Fruit fly (Drosophila melanogaster) whole organism, prepupa: ENCODE data around the gene CG5245.

Source experiments
- Blimp-1 ChIP-seq: fragments of 200-800 bp; sonication (Bioruptor generic); optimal IDR thresholded peaks from 3 replicates; lab custom pipeline; 2017; ENCODE audit warnings: missing biosample characterization, missing genetic modification characterization, mild to moderate bottlenecking, moderate library complexity, missing genetic modification reagents
- CG10631 ChIP-seq: fragments of 200-800 bp; sonication (Bioruptor generic); optimal IDR thresholded peaks from 2 replicates; lab custom pipeline; 2016; ENCODE audit warnings: missing biosample characterization, missing genetic modification characterization
- CG10669 ChIP-seq: fragments of 200-800 bp; sonication (Bioruptor generic); optimal IDR thresholded peaks from 3 replicates; lab custom pipeline; 2018; ENCODE audit warnings: missing biosample characterization, mild to moderate bottlenecking, missing genetic modification characterization, moderate library complexity
- CG11294 ChIP-seq: fragments of 200-800 bp; sonication (Bioruptor generic); IDR thresholded peaks from 2 replicates; pipeline ENCODE4 v1.3.6; 2022; ENCODE audit warnings: missing biosample characterization, missing genetic modification characterization
- CG11762 ChIP-seq: fragments of 200-800 bp; sonication (Bioruptor generic); optimal IDR thresholded peaks from 3 replicates; lab custom pipeline; 2016; ENCODE audit warnings: missing biosample characterization, missing genetic modification characterization; ENCODE audit not compliant: insufficient read depth
- CG11902 ChIP-seq: fragments of 200-800 bp; sonication (Bioruptor generic); optimal IDR thresholded peaks from 3 replicates; lab custom pipeline; 2016; ENCODE audit warnings: missing biosample characterization, missing genetic modification characterization
- CG15336 ChIP-seq: fragments of 200-800 bp; sonication (Bioruptor generic); IDR thresholded peaks from 2 replicates; pipeline ENCODE4 v1.3.6; 2022; ENCODE audit warnings: missing biosample characterization, missing genetic modification characterization
- CG3032 ChIP-seq: fragments of 200-800 bp; optimal IDR thresholded peaks from 2 replicates; lab custom pipeline; 2019; ENCODE audit warnings: missing biosample characterization, mild to moderate bottlenecking, missing genetic modification characterization, moderate library complexity
- CG31627 ChIP-seq: fragments of 200-800 bp; sonication (Bioruptor generic); optimal IDR thresholded peaks from 3 replicates; lab custom pipeline; 2016; ENCODE audit warnings: missing biosample characterization, missing genetic modification characterization
- CG32006 ChIP-seq: fragments of 200-800 bp; sonication (Bioruptor generic); optimal IDR thresholded peaks from 3 replicates; lab custom pipeline; 2017; ENCODE audit warnings: missing biosample characterization, mild to moderate bottlenecking, missing genetic modification characterization
- CG34406 ChIP-seq: fragments of 200-800 bp; sonication (Bioruptor generic); optimal IDR thresholded peaks from 3 replicates; lab custom pipeline; 2016; ENCODE audit warnings: missing biosample characterization, missing genetic modification characterization
- CG3919 ChIP-seq: fragments of 200-800 bp; sonication (Bioruptor generic); optimal IDR thresholded peaks from 3 replicates; lab custom pipeline; 2016; ENCODE audit warnings: missing biosample characterization, missing genetic modification characterization
- CG4318 ChIP-seq: fragments of 200-800 bp; sonication (Bioruptor generic); optimal IDR thresholded peaks from 3 replicates; lab custom pipeline; 2017; ENCODE audit warnings: missing biosample characterization, mild to moderate bottlenecking, missing genetic modification characterization
- CG6276 ChIP-seq: fragments of 200-800 bp; sonication (Bioruptor generic); optimal IDR thresholded peaks from 2 replicates; lab custom pipeline; 2017; ENCODE audit warnings: missing biosample characterization, mild to moderate bottlenecking, missing genetic modification characterization
- CG6792 ChIP-seq: fragments of 200-800 bp; sonication (Bioruptor generic); optimal IDR thresholded peaks from 3 replicates; lab custom pipeline; 2016; ENCODE audit warnings: missing biosample characterization, missing genetic modification characterization
- CG6808 ChIP-seq: fragments of 200-800 bp; sonication (Bioruptor generic); optimal IDR thresholded peaks from 3 replicates; lab custom pipeline; 2017; ENCODE audit warnings: missing biosample characterization, missing genetic modification characterization, mild to moderate bottlenecking, moderate library complexity, missing genetic modification reagents
- CG6854 ChIP-seq: fragments of 200-800 bp; sonication (Bioruptor generic); optimal IDR thresholded peaks from 2 replicates; lab custom pipeline; 2017; ENCODE audit warnings: missing biosample characterization, mild to moderate bottlenecking, missing genetic modification characterization
- CG7368 ChIP-seq: fragments of 200-800 bp; sonication (Bioruptor generic); optimal IDR thresholded peaks from 3 replicates; lab custom pipeline; 2016; ENCODE audit warnings: missing biosample characterization, missing genetic modification characterization
- CG8119 ChIP-seq: fragments of 200-800 bp; sonication (Bioruptor generic); IDR thresholded peaks from 3 replicates; pipeline ENCODE4 v1.3.6; 2022; ENCODE audit warnings: missing biosample characterization, missing genetic modification characterization
- CG8319 ChIP-seq: fragments of 200-800 bp; sonication (Bioruptor generic); optimal IDR thresholded peaks from 3 replicates; lab custom pipeline; 2016; ENCODE audit warnings: missing biosample characterization, missing genetic modification characterization
- CG8632 ChIP-seq: fragments of 200-800 bp; sonication (Bioruptor generic); optimal IDR thresholded peaks from 3 replicates; lab custom pipeline; 2016; ENCODE audit warnings: missing biosample characterization, missing genetic modification characterization
- CG9139 ChIP-seq: fragments of 200-800 bp; sonication (Bioruptor generic); optimal IDR thresholded peaks from 3 replicates; lab custom pipeline; 2017; ENCODE audit warnings: missing biosample characterization, mild to moderate bottlenecking, missing genetic modification characterization
- Eip75B ChIP-seq: fragments of 200-800 bp; sonication (Bioruptor generic); optimal IDR thresholded peaks from 3 replicates; lab custom pipeline; 2016; ENCODE audit warnings: missing biosample characterization, missing genetic modification characterization
- Eip78C ChIP-seq: fragments of 200-800 bp; sonication (Bioruptor generic); peaks from one replicate; lab custom pipeline; 2016; ENCODE audit warnings: missing biosample characterization, missing genetic modification characterization
- Eip93F ChIP-seq: fragments of 200-800 bp; sonication (Bioruptor generic); optimal IDR thresholded peaks from 2 replicates; lab custom pipeline; 2016; ENCODE audit warnings: missing biosample characterization, mild to moderate bottlenecking, missing genetic modification characterization
- Ets21C ChIP-seq: fragments of 200-800 bp; sonication (Bioruptor generic); optimal IDR thresholded peaks from 3 replicates; lab custom pipeline; 2016; ENCODE audit warnings: missing biosample characterization, missing genetic modification characterization
- Ets96B ChIP-seq: fragments of 200-800 bp; optimal IDR thresholded peaks from 2 replicates; lab custom pipeline; 2019; ENCODE audit warnings: missing biosample characterization, mild to moderate bottlenecking, missing genetic modification characterization, moderate library complexity
- Gug ChIP-seq: fragments of 200-800 bp; sonication (Bioruptor generic); IDR thresholded peaks from 2 replicates; pipeline ENCODE4 v1.3.6; 2022; ENCODE audit warnings: missing biosample characterization, missing genetic modification characterization
- Hr38 ChIP-seq: sonication (Bioruptor generic); optimal IDR thresholded peaks from 2 replicates; lab custom pipeline; 2016; ENCODE audit warnings: missing biosample characterization, missing genetic modification characterization
- Hr39 ChIP-seq: fragments of 200-800 bp; sonication (Bioruptor generic); optimal IDR thresholded peaks from 2 replicates; lab custom pipeline; 2016; ENCODE audit warnings: missing biosample characterization, missing genetic modification characterization
- Lpt ChIP-seq: fragments of 200-800 bp; sonication (Bioruptor generic); optimal IDR thresholded peaks from 3 replicates; lab custom pipeline; 2016; ENCODE audit warnings: missing biosample characterization, missing genetic modification characterization
- OdsH ChIP-seq: fragments of 200-800 bp; sonication (Bioruptor generic); optimal IDR thresholded peaks from 3 replicates; lab custom pipeline; 2016; ENCODE audit warnings: missing biosample characterization, missing genetic modification characterization
- Smox ChIP-seq: fragments of 200-800 bp; sonication (Bioruptor generic); optimal IDR thresholded peaks from 3 replicates; lab custom pipeline; 2016; ENCODE audit warnings: missing biosample characterization, missing genetic modification characterization
- Sox102F ChIP-seq: fragments of 200-800 bp; sonication (Bioruptor generic); optimal IDR thresholded peaks from 2 replicates; lab custom pipeline; 2016; ENCODE audit warnings: missing biosample characterization, mild to moderate bottlenecking, missing genetic modification characterization
- Sox14 ChIP-seq: fragments of 200-800 bp; sonication (Bioruptor generic); optimal IDR thresholded peaks from 3 replicates; lab custom pipeline; 2016; ENCODE audit warnings: missing biosample characterization, missing genetic modification characterization
- Sox15 ChIP-seq: fragments of 200-800 bp; sonication (Bioruptor generic); optimal IDR thresholded peaks from 3 replicates; lab custom pipeline; 2016; ENCODE audit warnings: missing biosample characterization, missing genetic modification characterization
- achi ChIP-seq: fragments of 200-800 bp; sonication (Bioruptor generic); optimal IDR thresholded peaks from 3 replicates; lab custom pipeline; 2016; ENCODE audit warnings: missing biosample characterization, missing genetic modification characterization
- acj6 ChIP-seq: fragments of 200-800 bp; sonication (Bioruptor generic); optimal IDR thresholded peaks from 3 replicates; lab custom pipeline; 2016; ENCODE audit warnings: missing biosample characterization, missing genetic modification characterization
- dsx ChIP-seq: fragments of 200-800 bp; optimal IDR thresholded peaks from 3 replicates; lab custom pipeline; 2019; ENCODE audit warnings: missing biosample characterization, mild to moderate bottlenecking, missing genetic modification characterization, moderate library complexity; ENCODE audit not compliant: poor library complexity, severe bottlenecking
- fd59A ChIP-seq: fragments of 200-800 bp; sonication (Bioruptor generic); optimal IDR thresholded peaks from 2 replicates; lab custom pipeline; 2017; ENCODE audit warnings: missing biosample characterization, mild to moderate bottlenecking, missing genetic modification characterization, missing genetic modification reagents
- lz ChIP-seq: fragments of 200-800 bp; sonication (Bioruptor generic); optimal IDR thresholded peaks from 3 replicates; lab custom pipeline; 2016; ENCODE audit warnings: missing biosample characterization, missing genetic modification characterization
- net ChIP-seq: fragments of 200-800 bp; sonication (Bioruptor generic); optimal IDR thresholded peaks from 3 replicates; lab custom pipeline; 2016; ENCODE audit warnings: missing biosample characterization, missing genetic modification characterization
- salr ChIP-seq, 2 experiments: fragments of 200-800 bp; sonication (Bioruptor generic); optimal IDR thresholded peaks; 3 replicates each; lab custom pipeline; 2016 to 2018; ENCODE audit warnings: missing biosample characterization in 2 of 2, missing genetic modification characterization in 2 of 2, mild to moderate bottlenecking in 1 of 2
- spab ChIP-seq: fragments of 200-800 bp; sonication (Bioruptor generic); optimal IDR thresholded peaks from 2 replicates; lab custom pipeline; 2017; ENCODE audit warnings: missing biosample characterization, mild to moderate bottlenecking, missing genetic modification characterization, missing genetic modification reagents
- ss ChIP-seq, 2 experiments: fragments of 200-800 bp; sonication (Bioruptor generic); optimal IDR thresholded peaks; 2 replicates in 1 of 2; 3 replicates in 1 of 2; lab custom pipeline; 2017 to 2018; ENCODE audit warnings: mild to moderate bottlenecking in 2 of 2, missing biosample characterization in 2 of 2, missing genetic modification characterization in 2 of 2, moderate library complexity in 1 of 2
- svp ChIP-seq: fragments of 200-800 bp; sonication (Bioruptor generic); peaks from one replicate; lab custom pipeline; 2016; ENCODE audit warnings: missing biosample characterization, missing genetic modification characterization
- topi ChIP-seq: fragments of 200-800 bp; sonication (Bioruptor generic); optimal IDR thresholded peaks from 3 replicates; lab custom pipeline; 2016; ENCODE audit warnings: missing biosample characterization, missing genetic modification characterization
- vri ChIP-seq: fragments of 200-800 bp; sonication (Bioruptor generic); optimal IDR thresholded peaks from 3 replicates; lab custom pipeline; 2016; ENCODE audit warnings: missing biosample characterization, mild to moderate bottlenecking, missing genetic modification characterization

The CG5245 gene

dm6 chr3R:12431030-12431489 lies 1.7 kb downstream of the CG5245 start, which contains the start of gene Prosalpha2 (continued):
- TF ChIP-seq CG10669 (GFP tag; lab: Kevin White, UChicago) = no peak
- TF ChIP-seq salr (GFP tag; optimal IDR thresholded peaks at IDR 0.05; lab: Kevin White, UChicago) = no peak
- TF ChIP-seq CG6808 (GFP tag; lab: Kevin White, UChicago) = no peak
- no peak for TF ChIP-seq vri (GFP tag; lab: Kevin White, UChicago)
- TF ChIP-seq CG3919 (GFP tag; lab: Kevin White, UChicago) = no peak
- TF ChIP-seq acj6 = no peak
- TF ChIP-seq OdsH (GFP tag; lab: Kevin White, UChicago) = no peak
- TF ChIP-seq CG6276 (GFP tag; lab: Kevin White, UChicago) = no peak
- TF ChIP-seq topi (GFP tag; lab: Kevin White, UChicago) = peak; percentile 29
- no peak for TF ChIP-seq Ets21C
- TF ChIP-seq CG11294 = no peak
- TF ChIP-seq ss (GFP tag; optimal IDR thresholded peaks at IDR 0.05; lab: Kevin White, UChicago) = no peak
- no peak for TF ChIP-seq CG11902 (GFP tag; lab: Kevin White, UChicago)
- no peak for TF ChIP-seq CG7368 (GFP tag; lab: Kevin White, UChicago)
- TF ChIP-seq CG8319 (GFP tag; lab: Kevin White, UChicago) = no peak
- no peak for TF ChIP-seq spab (GFP tag; lab: Kevin White, UChicago)
- no peak for TF ChIP-seq CG8632
- TF ChIP-seq CG3032 (tag; lab: Kevin White, UChicago) = no peak
- peak; percentile 19 for TF ChIP-seq CG31627 (GFP tag; lab: Kevin White, UChicago)
- no peak for TF ChIP-seq CG10631 (GFP tag; lab: Kevin White, UChicago)
- TF ChIP-seq Ets96B (tag; lab: Kevin White, UChicago) = peak; percentile 33
- TF ChIP-seq Eip75B (GFP tag; lab: Kevin White, UChicago) = no peak

DNA sequence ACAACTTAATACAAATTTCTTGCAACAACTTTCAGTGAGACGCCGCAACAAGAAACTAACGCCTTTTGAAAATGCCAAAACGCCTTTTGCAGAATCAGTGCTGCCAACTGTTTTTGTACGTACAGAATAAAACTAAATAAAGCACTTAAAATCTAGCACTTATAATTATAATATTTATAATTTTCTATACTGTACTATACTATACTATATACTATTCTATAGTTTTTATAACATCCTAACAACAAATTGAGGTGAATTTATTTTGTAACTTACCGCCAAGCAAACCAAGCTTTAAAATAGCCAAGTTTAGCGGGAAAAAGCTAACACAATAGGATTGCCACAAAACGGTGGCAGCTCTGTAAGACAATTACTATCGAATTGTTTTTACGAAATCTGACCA lies 4.4 kb downstream of the CG5245 start, which contains the start of the genes Aos1 and Srlp:
Gene Aos1, minus strand, starts transcription at position 59 of the 400 bp plus-strand sequence.
Gene Srlp, plus strand, starts transcription at position 335 of the 400 bp plus-strand sequence.
- TF ChIP-seq Smox (GFP tag; lab: Kevin White, UChicago) = no peak
- no peak for TF ChIP-seq Hr39 (GFP tag; lab: Kevin White, UChicago)
- no peak for TF ChIP-seq CG11762 (GFP tag; lab: Kevin White, UChicago)
- TF ChIP-seq Ets96B (tag; lab: Kevin White, UChicago) = peak; percentile 35
- TF ChIP-seq net (GFP tag; lab: Kevin White, UChicago) = no peak
- peak; percentile 14 for TF ChIP-seq Lpt
- no peak for TF ChIP-seq Sox102F (GFP tag; lab: Kevin White, UChicago)
- TF ChIP-seq svp = no peak
- TF ChIP-seq Blimp-1 (GFP tag; lab: Kevin White, UChicago) = no peak
- no peak for TF ChIP-seq CG11294
- peak; percentile 10 for TF ChIP-seq CG8319 (GFP tag; lab: Kevin White, UChicago)
- TF ChIP-seq Ets21C = no peak
- no peak for TF ChIP-seq CG7368 (GFP tag; lab: Kevin White, UChicago)
- no peak for TF ChIP-seq Eip93F (GFP tag; lab: Kevin White, UChicago)
- no peak for TF ChIP-seq CG32006 (GFP tag; lab: Kevin White, UChicago)
- no peak for TF ChIP-seq CG6792 (GFP tag; lab: Kevin White, UChicago)
- no peak for TF ChIP-seq CG4318 (GFP tag; lab: Kevin White, UChicago)
- TF ChIP-seq CG3919 (GFP tag; lab: Kevin White, UChicago) = no peak
- peak; percentile 52 for TF ChIP-seq Sox14
- TF ChIP-seq CG6808 (GFP tag; lab: Kevin White, UChicago) = no peak
- no peak for TF ChIP-seq achi
- TF ChIP-seq CG3032 (tag; lab: Kevin White, UChicago) = peak; percentile 70
- no peak for TF ChIP-seq CG8119 (GFP tag; lab: Robert Waterston, UW)
- no peak for TF ChIP-seq CG6854 (GFP tag; lab: Kevin White, UChicago)
- no peak for TF ChIP-seq OdsH (GFP tag; lab: Kevin White, UChicago)
- TF ChIP-seq CG11902 (GFP tag; lab: Kevin White, UChicago) = no peak
- peak; percentile 14 for TF ChIP-seq topi (GFP tag; lab: Kevin White, UChicago)
- no peak for TF ChIP-seq fd59A (GFP tag; lab: Kevin White, UChicago)
- no peak for TF ChIP-seq salr (GFP tag; optimal IDR thresholded peaks at IDR 0.05; lab: Kevin White, UChicago)
- no peak for TF ChIP-seq Hr38 (GFP tag; lab: Kevin White, UChicago)
- TF ChIP-seq CG34406 (GFP tag; lab: Kevin White, UChicago) = no peak
- peak; percentile 2 for TF ChIP-seq lz (GFP tag; lab: Kevin White, UChicago)
- no peak for TF ChIP-seq Sox15 (GFP tag; lab: Kevin White, UChicago)
- TF ChIP-seq CG10669 (GFP tag; lab: Kevin White, UChicago) = no peak
- TF ChIP-seq CG9139 (GFP tag; lab: Kevin White, UChicago) = no peak
- TF ChIP-seq acj6 = no peak
- no peak for TF ChIP-seq CG6276 (GFP tag; lab: Kevin White, UChicago)
- no peak for TF ChIP-seq CG15336 (GFP tag; lab: Robert Waterston, UW)
- TF ChIP-seq Eip78C = peak; percentile 47
- peak; percentile 45 for TF ChIP-seq dsx (GFP tag; lab: Kevin White, UChicago)
- no peak for TF ChIP-seq Gug (GFP tag; lab: Robert Waterston, UW)
